Fruit fly (Drosophila melanogaster) whole organism, pupa: Measurements from ENCODE around the gene CCT7.

Source experiments
- CG10348 ChIP-seq: fragments of 200-800 bp; sonication (Bioruptor generic); IDR thresholded peaks from 2 replicates; pipeline ENCODE4 v1.3.6; 2022; ENCODE audit warnings: missing biosample characterization, missing genetic modification characterization
- CG12605 ChIP-seq: fragments of 200-800 bp; sonication (Bioruptor generic); IDR thresholded peaks from 2 replicates; pipeline ENCODE4 v1.3.6; 2022; ENCODE audit warnings: missing biosample characterization, missing genetic modification characterization
- CG13204 ChIP-seq: fragments of 200-800 bp; sonication (Bioruptor generic); optimal IDR thresholded peaks from 2 replicates; lab custom pipeline; 2018; ENCODE audit warnings: missing biosample characterization, mild to moderate bottlenecking, missing genetic modification characterization, moderate library complexity
- CG15710 ChIP-seq: fragments of 200-800 bp; sonication (Bioruptor generic); optimal IDR thresholded peaks from 2 replicates; lab custom pipeline; 2018; ENCODE audit warnings: missing biosample characterization, mild to moderate bottlenecking, missing genetic modification characterization, moderate library complexity
- CG32121 ChIP-seq: fragments of 200-800 bp; sonication (Bioruptor generic); IDR thresholded peaks from 2 replicates; pipeline ENCODE4 v1.3.6; 2022; ENCODE audit warnings: missing biosample characterization, missing genetic modification characterization
- CG4496 ChIP-seq: fragments of 200-800 bp; sonication (Bioruptor generic); IDR thresholded peaks from 3 replicates; pipeline ENCODE4 v1.3.6; 2022; ENCODE audit warnings: missing biosample characterization, missing genetic modification characterization
- D1 ChIP-seq: fragments of 200-800 bp; sonication (Bioruptor generic); optimal IDR thresholded peaks from 2 replicates; lab custom pipeline; 2018; ENCODE audit warnings: missing biosample characterization, mild to moderate bottlenecking, missing genetic modification characterization, moderate library complexity
- Ets98B ChIP-seq: fragments of 200-800 bp; sonication (Bioruptor generic); IDR thresholded peaks from 2 replicates; pipeline ENCODE4 v1.3.6; 2022; ENCODE audit warnings: missing biosample characterization, missing genetic modification characterization
- fd96Ca ChIP-seq: fragments of 200-800 bp; sonication (Bioruptor generic); IDR thresholded peaks from 3 replicates; pipeline ENCODE4 v1.3.6; 2022; ENCODE audit warnings: missing biosample characterization, missing genetic modification characterization
- gl ChIP-seq: fragments of 200-800 bp; sonication (Bioruptor generic); optimal IDR thresholded peaks from 2 replicates; lab custom pipeline; 2018; ENCODE audit warnings: missing biosample characterization, mild to moderate bottlenecking, missing genetic modification characterization

dm6 chr3R:8773135-8773534, 28.2 kb upstream of the CCT7 start, which contains the start of gene CG34301:
- TF ChIP-seq Ets98B (GFP tag; lab: Robert Waterston, UW) (no peak), CG15710 (tag; lab: Kevin White, UChicago) (no peak), D1 (no peak), gl (tag; lab: Kevin White, UChicago) (no peak), CG13204 (GFP tag; lab: Kevin White, UChicago) (no peak), CG32121 (GFP tag; lab: Robert Waterston, UW) (no peak), CG10348 (GFP tag; lab: Robert Waterston, UW) (no peak), CG12605 (GFP tag; lab: Robert Waterston, UW) (no peak), fd96Ca (GFP tag; lab: Robert Waterston, UW) (no peak), CG4496 (no peak)
